Worm (Caenorhabditis elegans): Measurements from ENCODE around the gene algn-9.
A peak's percentile ranks its signal among the peaks of the same experiment; 100 is the strongest.

algn-9 gene

DNA sequence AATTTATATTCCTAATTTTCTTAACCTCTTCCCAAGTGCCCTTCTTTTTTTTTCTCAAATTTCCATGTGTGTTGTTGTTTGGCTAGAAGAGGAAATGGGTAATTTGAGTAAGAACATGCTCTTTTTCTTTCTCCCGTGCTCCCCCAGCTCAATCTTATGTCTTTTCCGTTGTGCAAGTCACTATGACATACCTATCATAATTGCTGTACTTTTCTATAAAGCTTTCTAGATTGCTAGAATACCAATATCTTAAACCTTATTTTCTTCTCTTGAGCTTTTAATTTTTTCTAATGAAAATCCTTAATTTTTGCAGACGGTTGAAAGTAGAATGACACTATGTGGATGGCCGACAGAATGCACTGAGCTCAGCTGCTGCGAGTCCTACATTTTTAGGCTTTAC is 13.8 kb upstream of the algn-9 start, which contains the start of gene txt-13:
Gene txt-13 (plus strand): TSS at position 301 of the 400 bp plus-strand sequence.
- TF ChIP-seq ceh-20 (GFP tag; IDR thresholded peaks at IDR 0.05) (no peak), nhr-102 (tag; optimal IDR thresholded peaks at IDR 0.05) (no peak), unc-62 (GFP tag; optimal IDR thresholded peaks at IDR 0.05 in 1 of 2) (no peak), unc-62 (tag; optimal IDR thresholded peaks at IDR 0.05) (no peak), lsy-2 (tag; optimal IDR thresholded peaks at IDR 0.05) (no peak), F26F4.8 (GFP tag; conservative IDR thresholded peaks at IDR 0.05) (no peak)

DNA sequence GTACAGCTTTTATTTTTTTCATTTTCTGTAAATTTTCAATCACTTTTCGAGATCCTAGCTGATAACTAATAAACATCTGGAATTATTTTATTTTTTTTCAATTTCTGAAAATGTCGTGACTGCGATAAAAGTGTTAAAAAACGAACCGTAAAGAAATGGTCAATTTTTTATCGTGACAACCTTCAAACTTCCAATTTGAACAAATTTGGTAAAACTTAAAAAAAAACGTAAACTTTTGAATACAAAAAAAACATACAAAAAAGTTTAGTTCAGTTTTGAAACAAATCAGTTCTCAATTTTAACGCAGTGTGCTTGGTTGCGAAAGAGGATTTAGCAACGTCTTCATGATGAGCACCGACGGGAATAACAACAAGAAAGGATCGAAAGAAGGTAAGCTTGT is 12.2 kb upstream of the algn-9 start, which contains the start of gene C06A1.3:
Gene C06A1.3 (plus strand): TSS at position 301 of the 400 bp plus-strand sequence.
- no peak for TF ChIP-seq unc-62 (GFP tag; optimal IDR thresholded peaks at IDR 0.05 in 1 of 2)
- TF ChIP-seq unc-62 (tag; optimal IDR thresholded peaks at IDR 0.05) = no peak
- TF ChIP-seq php-3 (GFP tag; IDR thresholded peaks at IDR 0.05) = no peak
- no peak for TF ChIP-seq nhr-10 (tag; optimal IDR thresholded peaks at IDR 0.05)
- no peak for TF ChIP-seq hlh-11 (tag; optimal IDR thresholded peaks at IDR 0.05)

DNA sequence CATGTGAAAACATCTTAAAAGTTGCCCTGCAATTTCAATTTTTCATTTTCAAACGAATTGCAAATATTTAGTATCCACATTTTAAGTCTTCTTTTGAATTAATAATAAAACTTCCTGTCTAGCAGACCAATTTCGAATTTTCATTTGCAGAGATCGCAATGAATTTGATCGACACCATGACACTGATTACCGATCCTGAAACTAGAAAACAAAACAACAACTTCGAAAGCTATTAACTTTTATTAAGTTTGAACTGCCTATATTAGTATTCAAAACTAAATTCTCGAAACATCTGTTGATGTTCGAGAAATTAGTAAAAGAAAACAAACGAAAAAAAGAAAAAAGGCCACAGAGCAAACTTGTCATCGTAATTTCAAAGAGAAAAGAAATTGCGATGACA is 10.0 kb upstream of the algn-9 start:
- TF ChIP-seq egl-27 (tag; optimal IDR thresholded peaks at IDR 0.05) (no peak), php-3 (GFP tag; IDR thresholded peaks at IDR 0.05) (no peak), rbr-2 (tag; optimal IDR thresholded peaks at IDR 0.05) (no peak), mdl-1 (tag; optimal IDR thresholded peaks at IDR 0.05) (no peak), dve-1 (tag; optimal IDR thresholded peaks at IDR 0.05; ENCODE audit: insufficient read depth) (no peak), nhr-6 (tag; optimal IDR thresholded peaks at IDR 0.05) (no peak), lin-38 (GFP tag; IDR thresholded peaks at IDR 0.05) (peak; percentile 60), madf-5 (GFP tag; IDR thresholded peaks at IDR 0.05) (0 out of 4 replicates have a peak, but pooled peaks of 1 of the 2 experiments have one; percentile 16), set-16 (GFP tag; IDR thresholded peaks at IDR 0.05) (no peak), saeg-2 (GFP tag; IDR thresholded peaks at IDR 0.05) (no peak), duxl-1 (tag; optimal IDR thresholded peaks at IDR 0.05; ENCODE audit: poor library complexity) (peak; percentile 21), nhr-10 (tag; optimal IDR thresholded peaks at IDR 0.05) (no peak)

DNA sequence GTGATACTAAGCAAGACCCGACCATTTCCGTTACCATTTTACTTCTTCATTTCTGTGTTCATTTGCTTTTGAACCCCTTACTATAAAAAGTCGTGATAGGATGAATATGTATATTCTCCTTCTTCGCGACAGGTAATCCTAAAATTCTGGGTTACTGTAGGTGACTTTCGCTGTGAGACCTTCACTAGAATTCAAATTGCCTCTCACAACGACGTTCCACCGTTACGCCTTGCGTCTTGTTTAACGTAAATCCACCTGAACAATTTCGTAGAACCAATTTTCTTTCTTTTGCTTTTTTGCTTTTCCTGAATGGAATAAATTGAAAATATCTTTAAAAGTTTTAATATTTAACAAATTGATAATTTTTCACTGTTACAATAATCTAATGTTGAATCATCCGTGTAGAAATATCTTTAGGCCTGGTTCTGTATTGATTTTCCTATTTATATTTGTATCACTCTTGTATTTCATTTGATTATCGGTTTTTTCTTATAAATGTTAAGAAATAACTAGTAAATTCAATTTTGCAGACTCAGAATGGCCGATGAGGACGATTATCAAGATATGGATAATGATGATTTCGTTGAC is 5.2 kb upstream of the algn-9 start, which contains the start of gene rpb-6:
Gene rpb-6 (plus strand): TSS at position 538 of the 588 bp plus-strand sequence.
- TF ChIP-seq lsy-2 (tag; optimal IDR thresholded peaks at IDR 0.05) = peak in 1 of 2 experiments; percentile 76
- TF ChIP-seq Y48G9A.11 (GFP tag; IDR thresholded peaks at IDR 0.05) = peak; percentile 95
- TF ChIP-seq mes-2 (tag; optimal IDR thresholded peaks at IDR 0.05; ENCODE audit: poor library complexity, severe bottlenecking) = peak; percentile 59
- peak; percentile 74 for TF ChIP-seq dpl-1 (GFP tag; optimal IDR thresholded peaks at IDR 0.05)
- no peak for TF ChIP-seq rbr-2 (tag; optimal IDR thresholded peaks at IDR 0.05)
- TF ChIP-seq R02D3.7 (tag; optimal IDR thresholded peaks at IDR 0.05) = peak; percentile 51
- TF ChIP-seq zip-11 (GFP tag; IDR thresholded peaks at IDR 0.05) = no peak
- peak; percentile 93 for TF ChIP-seq T20F7.1 (GFP tag; optimal IDR thresholded peaks at IDR 0.05)
- no peak for TF ChIP-seq nhr-42 (GFP tag; IDR thresholded peaks at IDR 0.05)

DNA sequence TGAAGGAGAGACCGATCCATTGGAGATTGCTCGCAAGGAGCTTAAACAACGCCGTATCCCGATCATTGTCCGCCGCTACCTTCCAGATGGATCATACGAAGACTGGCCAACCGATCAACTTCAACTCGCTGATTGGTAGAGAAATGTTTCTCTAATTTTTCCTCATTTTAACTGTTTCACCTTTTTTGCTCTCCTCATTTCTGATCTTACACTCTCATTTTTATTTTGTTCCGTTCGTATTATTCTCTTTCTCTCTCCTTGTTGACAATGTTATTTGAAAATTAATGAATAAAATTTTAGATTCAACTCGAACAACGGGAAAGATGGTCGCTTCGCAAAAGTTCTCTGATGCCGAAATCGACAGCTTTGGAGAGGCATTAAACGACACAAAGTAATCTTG is 4.5 kb upstream of the algn-9 start, which contains the start of gene dohh-1:
Gene dohh-1 (plus strand): TSS at position 301 of the 400 bp plus-strand sequence.
- TF ChIP-seq aly-2 (tag; optimal IDR thresholded peaks at IDR 0.05) (no peak), lin-39 (tag; optimal IDR thresholded peaks at IDR 0.05) (no peak), vab-7 (GFP tag; IDR thresholded peaks at IDR 0.05) (no peak), mep-1 (tag; optimal IDR thresholded peaks at IDR 0.05) (no peak), nhr-10 (tag; optimal IDR thresholded peaks at IDR 0.05) (no peak), mes-2 (tag; optimal IDR thresholded peaks at IDR 0.05; ENCODE audit: poor library complexity, severe bottlenecking) (no peak), mxl-3 (GFP tag; optimal IDR thresholded peaks at IDR 0.05) (no peak)

Measured in whole organism, L4 larva.